Worm (Caenorhabditis elegans): ENCODE results near the gene F37C4.6.

The F37C4.6 gene

ce11 chrIV:3892027-3892426 lies 13.9 kb upstream of the F37C4.6 start, which contains the start of gene F56D6.9:
TSS of gene F56D6.9 (plus strand) at chrIV:3892327.
- no peak for TF ChIP-seq flt-1 (GFP tag; IDR thresholded peaks at IDR 0.05)
- TF ChIP-seq T22C8.4 (GFP tag; IDR thresholded peaks at IDR 0.05), result no peak
- no peak for TF ChIP-seq tab-1 (GFP tag; IDR thresholded peaks at IDR 0.05)
- no peak for TF ChIP-seq klf-2 (GFP tag; conservative IDR thresholded peaks at IDR 0.05)
- no peak for TF ChIP-seq med-1 (GFP tag; optimal IDR thresholded peaks at IDR 0.05; ENCODE audit: insufficient read depth)
- TF ChIP-seq ref-1 (GFP tag; conservative IDR thresholded peaks at IDR 0.05), result no peak
- TF ChIP-seq ztf-29 (GFP tag; IDR thresholded peaks at IDR 0.05), result no peak
- TF ChIP-seq ztf-23 (GFP tag; IDR thresholded peaks at IDR 0.05), result no peak
- TF ChIP-seq cog-1 (tag; optimal IDR thresholded peaks at IDR 0.05), result no peak

DNA sequence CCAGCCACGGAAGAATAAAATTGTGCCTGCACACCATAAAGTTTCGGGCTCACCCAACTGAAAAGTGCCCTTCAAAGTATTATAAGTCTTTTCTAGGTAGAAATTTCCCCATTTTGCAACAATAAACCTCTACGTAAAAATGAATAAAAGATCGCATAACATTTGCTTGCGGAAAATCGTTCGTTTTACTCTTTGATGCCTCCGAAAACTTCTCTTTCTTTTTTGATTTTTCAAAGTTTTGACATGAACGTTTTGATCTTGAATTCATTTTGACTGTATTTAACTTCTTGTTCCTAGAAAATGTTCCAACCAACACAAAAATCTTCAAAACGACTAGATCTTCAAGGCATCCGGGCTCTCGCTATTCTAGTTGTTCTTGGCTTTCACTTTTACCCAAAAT lies 10.8 kb upstream of the F37C4.6 start, which contains the start of gene oac-21:
oac-21 (plus strand) TSS at position 301 of the 400 bp plus-strand sequence.
- no peak for TF ChIP-seq tab-1 (GFP tag; IDR thresholded peaks at IDR 0.05)

- TF ChIP-seq klf-2 (GFP tag; conservative IDR thresholded peaks at IDR 0.05) (no peak), ztf-23 (GFP tag; IDR thresholded peaks at IDR 0.05) (no peak), T22C8.4 (GFP tag; IDR thresholded peaks at IDR 0.05) (no peak), tab-1 (GFP tag; IDR thresholded peaks at IDR 0.05) (no peak), cog-1 (tag; optimal IDR thresholded peaks at IDR 0.05) (no peak), med-1 (GFP tag; optimal IDR thresholded peaks at IDR 0.05; ENCODE audit: insufficient read depth) (no peak), flt-1 (GFP tag; IDR thresholded peaks at IDR 0.05) (no peak), ref-1 (GFP tag; conservative IDR thresholded peaks at IDR 0.05) (no peak), ztf-29 (GFP tag; IDR thresholded peaks at IDR 0.05) (no peak)
These were observed 7.2 kb upstream of the F37C4.6 start, which contains the start of gene oac-22 for ce11 chrIV:3885369-3885768. TSS of gene oac-22 (plus strand) at chrIV:3885669.

DNA sequence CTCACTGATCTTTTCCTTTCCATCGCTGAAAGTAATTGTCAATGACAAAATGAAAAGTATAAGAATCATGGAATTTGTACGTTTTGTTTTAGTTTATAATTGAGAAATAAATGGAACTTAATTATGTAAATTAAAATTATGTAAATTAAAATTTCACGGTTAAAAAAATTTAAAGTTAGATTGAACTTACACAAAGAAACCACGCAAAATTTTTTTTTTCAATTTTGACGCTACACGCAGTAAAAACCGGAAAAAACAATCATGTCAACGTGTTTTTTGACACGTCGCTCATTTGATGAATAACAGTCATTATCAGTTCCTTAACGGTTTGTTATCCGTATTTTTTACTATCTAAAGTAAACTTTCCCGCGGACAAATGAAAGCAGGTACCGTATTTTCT lies 3.0 kb upstream of the F37C4.6 start, which contains the start of the genes F37C4.8 and oac-23:
F37C4.8 (minus strand) TSS at position 101 of the 400 bp plus-strand sequence.
oac-23 (plus strand) TSS at position 323 of the 400 bp plus-strand sequence.
- TF ChIP-seq ztf-29 (GFP tag; IDR thresholded peaks at IDR 0.05), result no peak
- TF ChIP-seq cog-1 (tag; optimal IDR thresholded peaks at IDR 0.05), result no peak
- no peak for TF ChIP-seq klf-2 (GFP tag; conservative IDR thresholded peaks at IDR 0.05)
- no peak for TF ChIP-seq ref-1 (GFP tag; conservative IDR thresholded peaks at IDR 0.05)
- TF ChIP-seq flt-1 (GFP tag; IDR thresholded peaks at IDR 0.05), result no peak
- no peak for TF ChIP-seq T22C8.4 (GFP tag; IDR thresholded peaks at IDR 0.05)
- no peak for TF ChIP-seq tab-1 (GFP tag; IDR thresholded peaks at IDR 0.05)
- no peak for TF ChIP-seq med-1 (GFP tag; optimal IDR thresholded peaks at IDR 0.05; ENCODE audit: insufficient read depth)
- TF ChIP-seq ztf-23 (GFP tag; IDR thresholded peaks at IDR 0.05), result no peak

DNA sequence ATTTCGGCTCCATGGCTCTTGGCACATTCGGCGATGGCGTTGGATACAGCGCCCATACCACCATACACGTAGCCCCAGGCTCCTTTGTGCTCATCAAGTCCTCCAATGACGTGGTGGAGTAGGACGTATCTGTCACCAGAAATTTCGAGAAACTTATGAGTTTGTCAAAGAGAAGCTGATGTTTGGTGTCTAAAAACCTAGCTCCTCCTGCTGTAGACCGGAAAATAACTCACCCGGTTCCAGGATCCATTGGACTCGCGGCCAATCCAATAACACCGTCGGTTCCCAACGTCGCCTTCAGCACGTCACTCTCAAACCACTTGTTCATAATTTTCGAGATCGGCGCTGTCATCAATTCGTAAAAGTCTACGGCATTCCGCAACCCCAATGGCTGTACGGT lies 1.2 kb downstream of the F37C4.6 start:
- TF ChIP-seq med-1 (GFP tag; optimal IDR thresholded peaks at IDR 0.05; ENCODE audit: insufficient read depth) (no peak), flt-1 (GFP tag; IDR thresholded peaks at IDR 0.05) (no peak), ztf-29 (GFP tag; IDR thresholded peaks at IDR 0.05) (no peak), klf-2 (GFP tag; conservative IDR thresholded peaks at IDR 0.05) (no peak), ztf-23 (GFP tag; IDR thresholded peaks at IDR 0.05) (no peak), cog-1 (tag; optimal IDR thresholded peaks at IDR 0.05) (no peak), ref-1 (GFP tag; conservative IDR thresholded peaks at IDR 0.05) (no peak), T22C8.4 (GFP tag; IDR thresholded peaks at IDR 0.05) (no peak), tab-1 (GFP tag; IDR thresholded peaks at IDR 0.05) (no peak)

DNA sequence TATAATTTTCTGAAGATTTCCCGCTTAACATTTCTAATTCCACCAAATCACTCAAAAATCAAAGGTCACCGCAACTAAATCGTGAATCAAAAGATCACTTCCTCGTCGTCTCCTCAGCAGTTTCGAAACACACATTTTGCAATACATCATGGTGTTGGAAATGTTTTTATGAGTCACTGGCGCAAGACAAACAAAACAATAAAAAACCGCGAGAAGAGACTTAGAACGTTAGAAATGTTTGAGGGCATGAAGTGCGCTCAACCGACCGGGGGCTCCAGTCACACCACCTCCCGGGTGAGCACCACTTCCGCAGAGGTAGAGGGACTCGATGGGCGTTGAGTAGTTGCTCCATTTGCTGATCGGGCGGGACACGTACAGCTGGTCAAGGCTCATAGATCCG lies 2.9 kb downstream of the F37C4.6 start:
- TF ChIP-seq tab-1 (GFP tag; IDR thresholded peaks at IDR 0.05), result no peak
- no peak for TF ChIP-seq cog-1 (tag; optimal IDR thresholded peaks at IDR 0.05)
- no peak for TF ChIP-seq med-1 (GFP tag; optimal IDR thresholded peaks at IDR 0.05; ENCODE audit: insufficient read depth)
- no peak for TF ChIP-seq ztf-23 (GFP tag; IDR thresholded peaks at IDR 0.05)
- TF ChIP-seq flt-1 (GFP tag; IDR thresholded peaks at IDR 0.05), result no peak
- no peak for TF ChIP-seq ref-1 (GFP tag; conservative IDR thresholded peaks at IDR 0.05)
- TF ChIP-seq T22C8.4 (GFP tag; IDR thresholded peaks at IDR 0.05), result no peak
- TF ChIP-seq klf-2 (GFP tag; conservative IDR thresholded peaks at IDR 0.05), result no peak
- TF ChIP-seq ztf-29 (GFP tag; IDR thresholded peaks at IDR 0.05), result no peak

DNA sequence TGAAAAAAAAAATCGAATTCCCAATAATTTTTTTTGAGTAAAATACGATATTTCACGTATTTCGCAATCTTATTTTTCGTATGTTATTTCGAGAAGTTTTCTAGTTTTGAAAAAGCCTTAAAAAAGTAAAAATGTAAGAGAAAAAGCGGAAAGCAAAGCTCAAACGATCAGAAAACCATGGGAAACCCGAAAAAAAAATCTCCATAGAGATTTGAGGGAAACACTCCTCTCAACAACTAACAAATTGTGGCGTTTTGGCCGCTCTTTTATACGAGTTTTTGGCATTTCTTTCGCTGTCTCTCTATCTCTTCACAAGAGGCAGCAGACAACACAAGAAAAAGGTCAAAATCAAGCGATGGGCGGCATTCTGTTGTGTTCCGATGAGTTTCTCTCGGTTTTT lies 3.7 kb downstream of the F37C4.6 start:
- no peak for TF ChIP-seq tab-1 (GFP tag; IDR thresholded peaks at IDR 0.05)
- TF ChIP-seq T22C8.4 (GFP tag; IDR thresholded peaks at IDR 0.05), result no peak
- TF ChIP-seq cog-1 (tag; optimal IDR thresholded peaks at IDR 0.05), result no peak
- TF ChIP-seq flt-1 (GFP tag; IDR thresholded peaks at IDR 0.05), result no peak
- TF ChIP-seq ztf-23 (GFP tag; IDR thresholded peaks at IDR 0.05), result no peak
- TF ChIP-seq klf-2 (GFP tag; conservative IDR thresholded peaks at IDR 0.05), result no peak
- no peak for TF ChIP-seq ref-1 (GFP tag; conservative IDR thresholded peaks at IDR 0.05)
- TF ChIP-seq med-1 (GFP tag; optimal IDR thresholded peaks at IDR 0.05; ENCODE audit: insufficient read depth), result no peak
- TF ChIP-seq ztf-29 (GFP tag; IDR thresholded peaks at IDR 0.05), result no peak

ce11 chrIV:3873706-3874105 lies 4.4 kb downstream of the F37C4.6 start, which contains the start of gene F37C4.5:
TSS of gene F37C4.5 (minus strand) at chrIV:3873806.
- TF ChIP-seq tab-1 (GFP tag; IDR thresholded peaks at IDR 0.05) (no peak), med-1 (GFP tag; optimal IDR thresholded peaks at IDR 0.05; ENCODE audit: insufficient read depth) (no peak), ztf-29 (GFP tag; IDR thresholded peaks at IDR 0.05) (no peak), klf-2 (GFP tag; conservative IDR thresholded peaks at IDR 0.05) (no peak), ztf-23 (GFP tag; IDR thresholded peaks at IDR 0.05) (no peak), flt-1 (GFP tag; IDR thresholded peaks at IDR 0.05) (no peak), T22C8.4 (GFP tag; IDR thresholded peaks at IDR 0.05) (no peak), cog-1 (tag; optimal IDR thresholded peaks at IDR 0.05) (no peak), ref-1 (GFP tag; conservative IDR thresholded peaks at IDR 0.05) (no peak)

DNA sequence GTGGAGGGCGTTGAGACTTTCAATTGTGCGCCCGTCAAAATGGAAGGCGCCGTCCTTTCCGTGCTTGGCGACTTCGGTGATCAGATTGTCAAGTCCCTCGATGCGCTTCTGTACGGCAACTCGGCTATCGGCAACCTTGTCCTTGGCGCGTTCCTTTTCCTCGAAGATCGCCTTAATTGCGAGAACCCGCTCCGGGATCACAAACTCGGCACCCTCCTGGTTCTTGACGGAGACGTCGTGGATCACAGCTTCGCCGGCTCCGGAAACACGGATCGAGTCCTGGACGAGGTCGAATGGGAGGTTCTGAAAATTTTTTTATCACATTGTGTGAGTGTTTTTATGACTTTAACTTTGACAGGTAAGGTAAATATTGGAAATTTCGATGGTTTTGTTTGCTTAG lies 4.9 kb downstream of the F37C4.6 start:
- TF ChIP-seq ztf-29 (GFP tag; IDR thresholded peaks at IDR 0.05), result no peak
- TF ChIP-seq klf-2 (GFP tag; conservative IDR thresholded peaks at IDR 0.05), result no peak
- no peak for TF ChIP-seq ref-1 (GFP tag; conservative IDR thresholded peaks at IDR 0.05)
- TF ChIP-seq med-1 (GFP tag; optimal IDR thresholded peaks at IDR 0.05; ENCODE audit: insufficient read depth), result no peak
- no peak for TF ChIP-seq ztf-23 (GFP tag; IDR thresholded peaks at IDR 0.05)
- TF ChIP-seq cog-1 (tag; optimal IDR thresholded peaks at IDR 0.05), result no peak
- no peak for TF ChIP-seq T22C8.4 (GFP tag; IDR thresholded peaks at IDR 0.05)
- TF ChIP-seq tab-1 (GFP tag; IDR thresholded peaks at IDR 0.05), result no peak
- TF ChIP-seq flt-1 (GFP tag; IDR thresholded peaks at IDR 0.05), result no peak

ce11 chrIV:3869875-3870274 lies 8.3 kb downstream of the F37C4.6 start:
- TF ChIP-seq flt-1 (GFP tag; IDR thresholded peaks at IDR 0.05), result no peak
- TF ChIP-seq ztf-23 (GFP tag; IDR thresholded peaks at IDR 0.05), result no peak
- TF ChIP-seq ref-1 (GFP tag; conservative IDR thresholded peaks at IDR 0.05), result no peak
- TF ChIP-seq ztf-29 (GFP tag; IDR thresholded peaks at IDR 0.05), result no peak
- TF ChIP-seq T22C8.4 (GFP tag; IDR thresholded peaks at IDR 0.05), result no peak
- TF ChIP-seq med-1 (GFP tag; optimal IDR thresholded peaks at IDR 0.05; ENCODE audit: insufficient read depth), result no peak
- no peak for TF ChIP-seq cog-1 (tag; optimal IDR thresholded peaks at IDR 0.05)
- no peak for TF ChIP-seq tab-1 (GFP tag; IDR thresholded peaks at IDR 0.05)
- TF ChIP-seq klf-2 (GFP tag; conservative IDR thresholded peaks at IDR 0.05), result no peak
